Worm (Caenorhabditis elegans) whole organism, L4 larva: ENCODE measurements around the gene C29E4.17.
"Not testable (repeated sequence)": the region's sequence is repeated elsewhere in the genome, so short reads cannot be mapped to it uniquely, and the experiment has no call there.

Experiments
- D1046.2 ChIP-seq: fragments of 200-800 bp; sonication (Bioruptor generic); IDR thresholded peaks from 2 replicates; pipeline ENCODE4 v1.3.6; 2022; ENCODE audit warnings: missing genetic modification characterization, missing compliant biosample characterization
- F10B5.3 ChIP-seq: sonication (generic microtip); optimal IDR thresholded peaks from 2 replicates; lab custom pipeline; 2016; ENCODE audit warnings: mild to moderate bottlenecking, missing genetic modification characterization, missing compliant biosample characterization
- F26F4.8 ChIP-seq: fragments of 200-800 bp; sonication (Bioruptor generic); conservative IDR thresholded peaks from 2 replicates; pipeline ENCODE4 v1.3.6; 2022; ENCODE audit warnings: missing genetic modification characterization, missing compliant biosample characterization
- F44E2.7 ChIP-seq: fragments of 200-800 bp; sonication (Bioruptor generic); IDR thresholded peaks from 2 replicates; pipeline ENCODE4 v2.1.2; 2022; ENCODE audit warnings: missing genetic modification characterization, missing compliant biosample characterization
- T26A8.4 ChIP-seq: fragments of 200-800 bp; sonication (Bioruptor generic); IDR thresholded peaks from 2 replicates; pipeline ENCODE4 v1.3.6; 2022; ENCODE audit warnings: missing genetic modification characterization, missing compliant biosample characterization
- Y105C5A.15 ChIP-seq: fragments of 200-800 bp; sonication (Bioruptor generic); IDR thresholded peaks from 2 replicates; pipeline ENCODE4 v1.3.6; 2022; ENCODE audit warnings: missing genetic modification characterization, missing compliant biosample characterization
- Y48G9A.11 ChIP-seq: fragments of 200-800 bp; sonication (Bioruptor generic); IDR thresholded peaks from 2 replicates; pipeline ENCODE4 v1.3.6; 2022; ENCODE audit warnings: missing genetic modification reagents, missing genetic modification characterization, missing compliant biosample characterization
- Y75B8A.6 ChIP-seq: fragments of 200-800 bp; sonication (Bioruptor generic); IDR thresholded peaks from 2 replicates; pipeline ENCODE4 v1.3.6; 2022; ENCODE audit warnings: missing genetic modification reagents, missing genetic modification characterization, missing compliant biosample characterization
- ZK337.2 ChIP-seq: fragments of 200-800 bp; sonication (Bioruptor generic); IDR thresholded peaks from 2 replicates; pipeline ENCODE4 v1.3.6; 2022; ENCODE audit warnings: missing genetic modification reagents, missing genetic modification characterization, missing compliant biosample characterization
- aha-1 ChIP-seq: fragments of 150-350 bp; peaks from one replicate; lab custom pipeline; 2014; ENCODE audit warnings: missing biosample characterization, missing genetic modification characterization
- arid-1 ChIP-seq: fragments of 200-800 bp; sonication (Bioruptor generic); conservative IDR thresholded peaks from 2 replicates; pipeline ENCODE4 v1.3.6; 2022; ENCODE audit warnings: missing genetic modification reagents, missing genetic modification characterization, missing compliant biosample characterization
- ceh-20 ChIP-seq: fragments of 200-800 bp; sonication (Bioruptor generic); IDR thresholded peaks from 2 replicates; pipeline ENCODE4 v1.3.6; 2022; ENCODE audit warnings: missing genetic modification reagents, missing genetic modification characterization, missing compliant biosample characterization
- ctbp-1 ChIP-seq: fragments of 200-800 bp; sonication (Bioruptor generic); IDR thresholded peaks from 2 replicates; pipeline ENCODE4 v1.3.6; 2022; ENCODE audit warnings: missing genetic modification reagents, missing genetic modification characterization, missing compliant biosample characterization
- dmd-6 ChIP-seq: fragments of 200-800 bp; sonication (Bioruptor generic); IDR thresholded peaks from 2 replicates; pipeline ENCODE4 v1.3.6; 2022; ENCODE audit warnings: missing genetic modification reagents, missing genetic modification characterization, missing compliant biosample characterization
- dmd-8 ChIP-seq: fragments of 200-800 bp; sonication (Bioruptor generic); IDR thresholded peaks from 2 replicates; pipeline ENCODE4 v1.3.6; 2022; ENCODE audit warnings: missing genetic modification characterization, missing compliant biosample characterization
- dmd-9 ChIP-seq: fragments of 200-800 bp; sonication (Bioruptor generic); IDR thresholded peaks from 2 replicates; pipeline ENCODE4 v1.3.6; 2022; ENCODE audit warnings: missing genetic modification reagents, missing genetic modification characterization, missing compliant biosample characterization
- dpl-1 ChIP-seq: fragments of 150-350 bp; optimal IDR thresholded peaks from 2 replicates; lab custom pipeline; 2014; ENCODE audit warnings: missing biosample characterization, missing genetic modification reagents, missing genetic modification characterization
- egl-27 ChIP-seq: sonication (generic microtip); optimal IDR thresholded peaks from 3 replicates; lab custom pipeline; 2017; ENCODE audit warnings: missing biosample characterization, missing genetic modification reagents, missing genetic modification characterization
- egl-43 ChIP-seq: fragments of 200-800 bp; sonication (Bioruptor generic); IDR thresholded peaks from 2 replicates; pipeline ENCODE4 v1.3.6; 2022; ENCODE audit warnings: missing genetic modification reagents, missing genetic modification characterization, missing compliant biosample characterization
- gei-8 ChIP-seq: fragments of 200-800 bp; sonication (Bioruptor generic); optimal IDR thresholded peaks from 2 replicates; lab custom pipeline; 2018; ENCODE audit warnings: mild to moderate bottlenecking, missing genetic modification characterization, missing compliant biosample characterization
- lim-7 ChIP-seq: fragments of 200-800 bp; sonication (Bioruptor generic); IDR thresholded peaks from 2 replicates; pipeline ENCODE4 v1.3.6; 2022; ENCODE audit warnings: missing genetic modification characterization, missing compliant biosample characterization
- lin-15B ChIP-seq: fragments of 150-350 bp; sonication (generic microtip); optimal IDR thresholded peaks from 3 replicates; lab custom pipeline; 2014; ENCODE audit warnings: missing biosample characterization, missing genetic modification characterization
- lin-38 ChIP-seq: fragments of 200-800 bp; sonication (Bioruptor generic); IDR thresholded peaks from 2 replicates; pipeline ENCODE4 v1.3.6; 2022; ENCODE audit warnings: missing genetic modification reagents, missing genetic modification characterization, missing compliant biosample characterization
- madf-5 ChIP-seq, 2 experiments: fragments of 200-800 bp; sonication (Bioruptor generic); IDR thresholded peaks; 2 replicates each; pipeline ENCODE4 v1.3.6; 2022; ENCODE audit warnings: missing compliant biosample characterization in 2 of 2, missing genetic modification characterization in 2 of 2
- madf-9 ChIP-seq: fragments of 200-800 bp; sonication (Bioruptor generic); conservative IDR thresholded peaks from 2 replicates; pipeline ENCODE4 v1.3.6; 2022; ENCODE audit warnings: missing genetic modification reagents, missing genetic modification characterization, missing compliant biosample characterization
- mdt-29 ChIP-seq: fragments of 200-800 bp; sonication (Bioruptor generic); IDR thresholded peaks from 2 replicates; pipeline ENCODE4 v1.3.6; 2022; ENCODE audit warnings: missing genetic modification reagents, missing genetic modification characterization, missing compliant biosample characterization
- mes-2 ChIP-seq: sonication (generic microtip); optimal IDR thresholded peaks from 2 replicates; lab custom pipeline; 2016; ENCODE audit warnings: missing genotype, mild to moderate bottlenecking, missing genetic modification characterization, missing compliant biosample characterization; ENCODE audit not compliant: poor library complexity, severe bottlenecking
- mxl-2 ChIP-seq: fragments of 200-800 bp; sonication (Bioruptor generic); conservative IDR thresholded peaks from 2 replicates; pipeline ENCODE4 v1.3.6; 2022; ENCODE audit warnings: missing genetic modification reagents, missing genetic modification characterization, missing compliant biosample characterization
- mxl-3 ChIP-seq: fragments of 200-800 bp; sonication (Bioruptor generic); optimal IDR thresholded peaks from 2 replicates; lab custom pipeline; 2018; ENCODE audit warnings: mild to moderate bottlenecking, missing genetic modification characterization, missing compliant biosample characterization
- nhr-102 ChIP-seq: sonication (generic microtip); optimal IDR thresholded peaks from 2 replicates; lab custom pipeline; 2016; ENCODE audit warnings: mild to moderate bottlenecking, missing genetic modification characterization, moderate library complexity, missing compliant biosample characterization
- nhr-25 ChIP-seq: sonication (generic microtip); optimal IDR thresholded peaks from 2 replicates; lab custom pipeline; 2017; ENCODE audit warnings: missing genetic modification characterization, mild to moderate bottlenecking, missing compliant biosample characterization, antibody characterized with exemption, moderate library complexity, borderline replicate concordance; ENCODE audit not compliant: insufficient read depth
- nhr-41 ChIP-seq: fragments of 200-800 bp; sonication (Bioruptor generic); IDR thresholded peaks from 2 replicates; pipeline ENCODE4 v1.3.6; 2022; ENCODE audit warnings: missing genetic modification reagents, missing genetic modification characterization, missing compliant biosample characterization
- pha-4 ChIP-seq, 2 experiments: fragments of 150-350 bp in 1 of 2; fragments of 200-800 bp in 1 of 2; sonication (Bioruptor generic) in 1 of 2; IDR thresholded peaks in 1 of 2; optimal IDR thresholded peaks in 1 of 2; 2 replicates each; pipeline versions ENCODE4 v1.3.6 to Lab custom; 2014 to 2022; ENCODE audit warnings: missing genetic modification characterization in 2 of 2, missing genetic modification reagents in 2 of 2, missing biosample characterization in 1 of 2, missing compliant biosample characterization in 1 of 2
- rbr-2 ChIP-seq: sonication (generic microtip); optimal IDR thresholded peaks from 2 replicates; lab custom pipeline; 2016; ENCODE audit warnings: missing genotype, missing genetic modification characterization, missing compliant biosample characterization
- saeg-2 ChIP-seq: fragments of 200-800 bp; sonication (Bioruptor generic); IDR thresholded peaks from 2 replicates; pipeline ENCODE4 v1.3.6; 2022; ENCODE audit warnings: missing genetic modification reagents, missing genetic modification characterization, missing compliant biosample characterization
- snpc-1.2 ChIP-seq: fragments of 200-800 bp; sonication (Bioruptor generic); IDR thresholded peaks from 2 replicates; pipeline ENCODE4 v1.3.6; 2022; ENCODE audit warnings: missing genetic modification reagents, missing genetic modification characterization, missing compliant biosample characterization
- unc-39 ChIP-seq: sonication (generic microtip); optimal IDR thresholded peaks from 2 replicates; lab custom pipeline; 2017; ENCODE audit warnings: missing biosample characterization, missing genetic modification characterization
- unc-62 ChIP-seq, 3 experiments: fragments of 150-350 bp in 1 of 3; sonication (generic microtip); optimal IDR thresholded peaks in 2 of 3; peaks in 1 of 3; 1 replicate in 1 of 3; 2 replicates in 2 of 3; lab custom pipeline; 2014 to 2017; ENCODE audit warnings: missing biosample characterization in 3 of 3, missing genetic modification characterization in 3 of 3, missing genetic modification reagents in 3 of 3, missing genotype in 1 of 3
- vab-7 ChIP-seq: fragments of 200-800 bp; sonication (Bioruptor generic); IDR thresholded peaks from 2 replicates; pipeline ENCODE4 v1.3.6; 2022; ENCODE audit warnings: missing genetic modification reagents, missing genetic modification characterization, missing compliant biosample characterization

The C29E4.17 gene

ce11 chrIII:7952077-7952765 lies 29.9 kb downstream of the C29E4.17 start, which contains the start of gene C29E4.15 (continued):
- no peak for TF ChIP-seq nhr-25 (tag; lab: Kevin White, UChicago)
- TF ChIP-seq egl-27 (tag; lab: Kevin White, UChicago) = no peak
- TF ChIP-seq dmd-9 (GFP tag; lab: Robert Waterston, UW) = no peak
- no peak for TF ChIP-seq mxl-3 (GFP tag; lab: Kevin White, UChicago)
- TF ChIP-seq lin-38 (GFP tag; lab: Robert Waterston, UW) = no peak
- peak in 1 of 2 experiments; percentile 86 for TF ChIP-seq unc-62 (GFP tag; optimal IDR thresholded peaks at IDR 0.05 in 1 of 2; lab: Kevin White, UChicago)
- no peak for TF ChIP-seq unc-62 (tag; optimal IDR thresholded peaks at IDR 0.05; lab: Kevin White, UChicago)
- no peak for TF ChIP-seq Y75B8A.6
- no peak for TF ChIP-seq dmd-6 (GFP tag; lab: Robert Waterston, UW)
- TF ChIP-seq F10B5.3 (tag; lab: Kevin White, UChicago) = no peak
- TF ChIP-seq lim-7 (GFP tag; lab: Robert Waterston, UW) = no peak
- no peak for TF ChIP-seq madf-9 (GFP tag; lab: Robert Waterston, UW)
- TF ChIP-seq nhr-41 (GFP tag; lab: Robert Waterston, UW) = no peak
- no peak for TF ChIP-seq nhr-102 (tag; lab: Kevin White, UChicago)
- no peak for TF ChIP-seq unc-39 (tag; lab: Kevin White, UChicago)
- TF ChIP-seq rbr-2 (tag; lab: Kevin White, UChicago) = no peak
- TF ChIP-seq dpl-1 (GFP tag; lab: Kevin White, UChicago) = peak; percentile 86
- TF ChIP-seq lin-15B = no peak
- peak; percentile 69 for TF ChIP-seq mes-2 (tag; lab: Kevin White, UChicago)
- TF ChIP-seq gei-8 (GFP tag; lab: Kevin White, UChicago) = no peak
- TF ChIP-seq aha-1 = no peak

- TF ChIP-seq ctbp-1 = no peak
- TF ChIP-seq aha-1 = no peak
- no peak for TF ChIP-seq D1046.2 (GFP tag; lab: Robert Waterston, UW)
Observed at ce11 chrIII:7953208-7953607, 30.9 kb downstream of the C29E4.17 start, which contains the start of gene let-754. Gene let-754 (minus strand): TSS chrIII:7953308.

ce11 chrIII:7953688-7954313 lies 31.5 kb downstream of the C29E4.17 start:
- TF ChIP-seq vab-7 (GFP tag; lab: Robert Waterston, UW) (peak; percentile 69), mdt-29 (peak; percentile 51; the same call in 1 of the 2 replicates), egl-43 (GFP tag; lab: Robert Waterston, UW) (peak; percentile 77), lin-38 (GFP tag; lab: Robert Waterston, UW) (peak; percentile 72), madf-5 (GFP tag; IDR thresholded peaks at IDR 0.05; lab: Robert Waterston, UW) (peak in 1 of 2 experiments; percentile 68; a peak in 2 of 4 replicates), Y48G9A.11 (peak; percentile 78), Y75B8A.6 (0 out of 2 replicates have a peak, but pooled peaks have one; percentile 31), pha-4 (GFP tag; IDR thresholded peaks at IDR 0.05; lab: Robert Waterston, UW) (peak; percentile 64; the same call in 1 of the 2 replicates), dmd-8 (GFP tag; lab: Robert Waterston, UW) (peak; percentile 87), arid-1 (GFP tag; lab: Robert Waterston, UW) (peak; percentile 71; the same call in 1 of the 2 replicates), ZK337.2 (GFP tag; lab: Robert Waterston, UW) (0 out of 2 replicates have a peak, but pooled peaks have one; percentile 46), saeg-2 (0 out of 2 replicates have a peak, but pooled peaks have one; percentile 55), T26A8.4 (GFP tag; lab: Robert Waterston, UW) (0 out of 2 replicates have a peak, but pooled peaks have one; percentile 27), mxl-2 (GFP tag; lab: Robert Waterston, UW) (0 out of 2 replicates have a peak, but pooled peaks have one; percentile 43), nhr-41 (GFP tag; lab: Robert Waterston, UW) (peak; percentile 68; the same call in 1 of the 2 replicates), F44E2.7 (GFP tag; lab: Robert Waterston, UW) (peak; percentile 70; the same call in 1 of the 2 replicates), snpc-1.2 (GFP tag; lab: Robert Waterston, UW) (peak; percentile 71), ceh-20 (GFP tag; lab: Robert Waterston, UW) (0 out of 2 replicates have a peak, but pooled peaks have one; percentile 19), ctbp-1 (peak; percentile 50; the same call in 1 of the 2 replicates), lim-7 (GFP tag; lab: Robert Waterston, UW) (peak; percentile 79), F26F4.8 (peak; percentile 95), Y105C5A.15 (GFP tag; lab: Robert Waterston, UW) (0 out of 2 replicates have a peak, but pooled peaks have one; percentile 66)
- not testable (repeated sequence) for TF ChIP-seq pha-4 (tag; optimal IDR thresholded peaks at IDR 0.05; lab: Kevin White, UChicago)
